Fruit fly (Drosophila melanogaster) whole organism, prepupa: ENCODE measurements around the gene RpL40.

Experiments used
- Blimp-1 ChIP-seq: fragments of 200-800 bp; sonication (Bioruptor generic); optimal IDR thresholded peaks from 3 replicates; lab custom pipeline; 2017; ENCODE audit warnings: missing biosample characterization, missing genetic modification characterization, mild to moderate bottlenecking, moderate library complexity, missing genetic modification reagents
- CG10669 ChIP-seq: fragments of 200-800 bp; sonication (Bioruptor generic); optimal IDR thresholded peaks from 3 replicates; lab custom pipeline; 2018; ENCODE audit warnings: missing biosample characterization, mild to moderate bottlenecking, missing genetic modification characterization, moderate library complexity
- CG11294 ChIP-seq: fragments of 200-800 bp; sonication (Bioruptor generic); IDR thresholded peaks from 2 replicates; pipeline ENCODE4 v1.3.6; 2022; ENCODE audit warnings: missing biosample characterization, missing genetic modification characterization
- CG11762 ChIP-seq: fragments of 200-800 bp; sonication (Bioruptor generic); optimal IDR thresholded peaks from 3 replicates; lab custom pipeline; 2016; ENCODE audit warnings: missing biosample characterization, missing genetic modification characterization; ENCODE audit not compliant: insufficient read depth
- CG11902 ChIP-seq: fragments of 200-800 bp; sonication (Bioruptor generic); optimal IDR thresholded peaks from 3 replicates; lab custom pipeline; 2016; ENCODE audit warnings: missing biosample characterization, missing genetic modification characterization
- CG15336 ChIP-seq: fragments of 200-800 bp; sonication (Bioruptor generic); IDR thresholded peaks from 2 replicates; pipeline ENCODE4 v1.3.6; 2022; ENCODE audit warnings: missing biosample characterization, missing genetic modification characterization
- CG1621 ChIP-seq: fragments of 200-800 bp; sonication (Bioruptor generic); optimal IDR thresholded peaks from 3 replicates; lab custom pipeline; 2018; ENCODE audit warnings: missing biosample characterization, mild to moderate bottlenecking, missing genetic modification characterization
- CG16779 ChIP-seq: fragments of 200-800 bp; sonication (Bioruptor generic); optimal IDR thresholded peaks from 3 replicates; lab custom pipeline; 2017; ENCODE audit warnings: missing biosample characterization, mild to moderate bottlenecking, missing genetic modification characterization
- CG3032 ChIP-seq: fragments of 200-800 bp; optimal IDR thresholded peaks from 2 replicates; lab custom pipeline; 2019; ENCODE audit warnings: missing biosample characterization, mild to moderate bottlenecking, missing genetic modification characterization, moderate library complexity
- CG34406 ChIP-seq: fragments of 200-800 bp; sonication (Bioruptor generic); optimal IDR thresholded peaks from 3 replicates; lab custom pipeline; 2016; ENCODE audit warnings: missing biosample characterization, missing genetic modification characterization
- CG3919 ChIP-seq: fragments of 200-800 bp; sonication (Bioruptor generic); optimal IDR thresholded peaks from 3 replicates; lab custom pipeline; 2016; ENCODE audit warnings: missing biosample characterization, missing genetic modification characterization
- CG6163 ChIP-seq: fragments of 200-800 bp; sonication (Bioruptor generic); IDR thresholded peaks from 3 replicates; pipeline ENCODE4 v1.3.6; 2022; ENCODE audit warnings: missing biosample characterization, missing genetic modification characterization
- CG6276 ChIP-seq: fragments of 200-800 bp; sonication (Bioruptor generic); optimal IDR thresholded peaks from 2 replicates; lab custom pipeline; 2017; ENCODE audit warnings: missing biosample characterization, mild to moderate bottlenecking, missing genetic modification characterization
- CG6792 ChIP-seq: fragments of 200-800 bp; sonication (Bioruptor generic); optimal IDR thresholded peaks from 3 replicates; lab custom pipeline; 2016; ENCODE audit warnings: missing biosample characterization, missing genetic modification characterization
- CG6808 ChIP-seq: fragments of 200-800 bp; sonication (Bioruptor generic); optimal IDR thresholded peaks from 3 replicates; lab custom pipeline; 2017; ENCODE audit warnings: missing biosample characterization, missing genetic modification characterization, mild to moderate bottlenecking, moderate library complexity, missing genetic modification reagents
- CG6854 ChIP-seq: fragments of 200-800 bp; sonication (Bioruptor generic); optimal IDR thresholded peaks from 2 replicates; lab custom pipeline; 2017; ENCODE audit warnings: missing biosample characterization, mild to moderate bottlenecking, missing genetic modification characterization
- CG8119 ChIP-seq: fragments of 200-800 bp; sonication (Bioruptor generic); IDR thresholded peaks from 3 replicates; pipeline ENCODE4 v1.3.6; 2022; ENCODE audit warnings: missing biosample characterization, missing genetic modification characterization
- CG8319 ChIP-seq: fragments of 200-800 bp; sonication (Bioruptor generic); optimal IDR thresholded peaks from 3 replicates; lab custom pipeline; 2016; ENCODE audit warnings: missing biosample characterization, missing genetic modification characterization
- CG9139 ChIP-seq: fragments of 200-800 bp; sonication (Bioruptor generic); optimal IDR thresholded peaks from 3 replicates; lab custom pipeline; 2017; ENCODE audit warnings: missing biosample characterization, mild to moderate bottlenecking, missing genetic modification characterization
- Eip78C ChIP-seq: fragments of 200-800 bp; sonication (Bioruptor generic); peaks from one replicate; lab custom pipeline; 2016; ENCODE audit warnings: missing biosample characterization, missing genetic modification characterization
- Eip93F ChIP-seq: fragments of 200-800 bp; sonication (Bioruptor generic); optimal IDR thresholded peaks from 2 replicates; lab custom pipeline; 2016; ENCODE audit warnings: missing biosample characterization, mild to moderate bottlenecking, missing genetic modification characterization
- Ets96B ChIP-seq: fragments of 200-800 bp; optimal IDR thresholded peaks from 2 replicates; lab custom pipeline; 2019; ENCODE audit warnings: missing biosample characterization, mild to moderate bottlenecking, missing genetic modification characterization, moderate library complexity
- Hr38 ChIP-seq: sonication (Bioruptor generic); optimal IDR thresholded peaks from 2 replicates; lab custom pipeline; 2016; ENCODE audit warnings: missing biosample characterization, missing genetic modification characterization
- Hr39 ChIP-seq: fragments of 200-800 bp; sonication (Bioruptor generic); optimal IDR thresholded peaks from 2 replicates; lab custom pipeline; 2016; ENCODE audit warnings: missing biosample characterization, missing genetic modification characterization
- Lpt ChIP-seq: fragments of 200-800 bp; sonication (Bioruptor generic); optimal IDR thresholded peaks from 3 replicates; lab custom pipeline; 2016; ENCODE audit warnings: missing biosample characterization, missing genetic modification characterization
- Met ChIP-seq: fragments of 200-800 bp; sonication (Bioruptor generic); optimal IDR thresholded peaks from 3 replicates; lab custom pipeline; 2016; ENCODE audit warnings: missing biosample characterization, missing genetic modification characterization
- OdsH ChIP-seq: fragments of 200-800 bp; sonication (Bioruptor generic); optimal IDR thresholded peaks from 3 replicates; lab custom pipeline; 2016; ENCODE audit warnings: missing biosample characterization, missing genetic modification characterization
- Smox ChIP-seq: fragments of 200-800 bp; sonication (Bioruptor generic); optimal IDR thresholded peaks from 3 replicates; lab custom pipeline; 2016; ENCODE audit warnings: missing biosample characterization, missing genetic modification characterization
- Sox102F ChIP-seq: fragments of 200-800 bp; sonication (Bioruptor generic); optimal IDR thresholded peaks from 2 replicates; lab custom pipeline; 2016; ENCODE audit warnings: missing biosample characterization, mild to moderate bottlenecking, missing genetic modification characterization
- Sox14 ChIP-seq: fragments of 200-800 bp; sonication (Bioruptor generic); optimal IDR thresholded peaks from 3 replicates; lab custom pipeline; 2016; ENCODE audit warnings: missing biosample characterization, missing genetic modification characterization
- Sox15 ChIP-seq: fragments of 200-800 bp; sonication (Bioruptor generic); optimal IDR thresholded peaks from 3 replicates; lab custom pipeline; 2016; ENCODE audit warnings: missing biosample characterization, missing genetic modification characterization
- acj6 ChIP-seq: fragments of 200-800 bp; sonication (Bioruptor generic); optimal IDR thresholded peaks from 3 replicates; lab custom pipeline; 2016; ENCODE audit warnings: missing biosample characterization, missing genetic modification characterization
- cyc ChIP-seq: fragments of 200-800 bp; sonication (Bioruptor generic); optimal IDR thresholded peaks from 3 replicates; lab custom pipeline; 2016; ENCODE audit warnings: missing biosample characterization, missing genetic modification characterization
- dac ChIP-seq: fragments of 200-800 bp; sonication (Bioruptor generic); optimal IDR thresholded peaks from 2 replicates; lab custom pipeline; 2017; ENCODE audit warnings: missing biosample characterization, mild to moderate bottlenecking, missing genetic modification characterization
- dsx ChIP-seq: fragments of 200-800 bp; optimal IDR thresholded peaks from 3 replicates; lab custom pipeline; 2019; ENCODE audit warnings: missing biosample characterization, mild to moderate bottlenecking, missing genetic modification characterization, moderate library complexity; ENCODE audit not compliant: poor library complexity, severe bottlenecking
- eg ChIP-seq: fragments of 200-800 bp; sonication (Bioruptor generic); IDR thresholded peaks from 3 replicates; pipeline ENCODE4 v1.3.6; 2022; ENCODE audit warnings: missing biosample characterization, missing genetic modification characterization
- esn ChIP-seq: fragments of 200-800 bp; sonication (Bioruptor generic); optimal IDR thresholded peaks from 2 replicates; lab custom pipeline; 2016; ENCODE audit warnings: missing biosample characterization, mild to moderate bottlenecking, missing genetic modification characterization, moderate library complexity
- fd59A ChIP-seq: fragments of 200-800 bp; sonication (Bioruptor generic); optimal IDR thresholded peaks from 2 replicates; lab custom pipeline; 2017; ENCODE audit warnings: missing biosample characterization, mild to moderate bottlenecking, missing genetic modification characterization, missing genetic modification reagents
- fd85E ChIP-seq: fragments of 200-800 bp; sonication (Bioruptor generic); optimal IDR thresholded peaks from 3 replicates; lab custom pipeline; 2016; ENCODE audit warnings: missing biosample characterization, missing genetic modification characterization
- fkh ChIP-seq: fragments of 200-800 bp; sonication (Bioruptor generic); optimal IDR thresholded peaks from 3 replicates; lab custom pipeline; 2017; ENCODE audit warnings: missing biosample characterization, mild to moderate bottlenecking, missing genetic modification characterization, moderate library complexity
- lz ChIP-seq: fragments of 200-800 bp; sonication (Bioruptor generic); optimal IDR thresholded peaks from 3 replicates; lab custom pipeline; 2016; ENCODE audit warnings: missing biosample characterization, missing genetic modification characterization
- net ChIP-seq: fragments of 200-800 bp; sonication (Bioruptor generic); optimal IDR thresholded peaks from 3 replicates; lab custom pipeline; 2016; ENCODE audit warnings: missing biosample characterization, missing genetic modification characterization
- pdm3 ChIP-seq: fragments of 200-800 bp; sonication (Bioruptor generic); optimal IDR thresholded peaks from 3 replicates; lab custom pipeline; 2016; ENCODE audit warnings: missing biosample characterization, missing genetic modification characterization
- salr ChIP-seq, 2 experiments: fragments of 200-800 bp; sonication (Bioruptor generic); optimal IDR thresholded peaks; 3 replicates each; lab custom pipeline; 2016 to 2018; ENCODE audit warnings: missing biosample characterization in 2 of 2, missing genetic modification characterization in 2 of 2, mild to moderate bottlenecking in 1 of 2
- spab ChIP-seq: fragments of 200-800 bp; sonication (Bioruptor generic); optimal IDR thresholded peaks from 2 replicates; lab custom pipeline; 2017; ENCODE audit warnings: missing biosample characterization, mild to moderate bottlenecking, missing genetic modification characterization, missing genetic modification reagents
- ss ChIP-seq, 2 experiments: fragments of 200-800 bp; sonication (Bioruptor generic); optimal IDR thresholded peaks; 2 replicates in 1 of 2; 3 replicates in 1 of 2; lab custom pipeline; 2017 to 2018; ENCODE audit warnings: mild to moderate bottlenecking in 2 of 2, missing biosample characterization in 2 of 2, missing genetic modification characterization in 2 of 2, moderate library complexity in 1 of 2
- topi ChIP-seq: fragments of 200-800 bp; sonication (Bioruptor generic); optimal IDR thresholded peaks from 3 replicates; lab custom pipeline; 2016; ENCODE audit warnings: missing biosample characterization, missing genetic modification characterization
- vri ChIP-seq: fragments of 200-800 bp; sonication (Bioruptor generic); optimal IDR thresholded peaks from 3 replicates; lab custom pipeline; 2016; ENCODE audit warnings: missing biosample characterization, mild to moderate bottlenecking, missing genetic modification characterization

RpL40 gene

DNA sequence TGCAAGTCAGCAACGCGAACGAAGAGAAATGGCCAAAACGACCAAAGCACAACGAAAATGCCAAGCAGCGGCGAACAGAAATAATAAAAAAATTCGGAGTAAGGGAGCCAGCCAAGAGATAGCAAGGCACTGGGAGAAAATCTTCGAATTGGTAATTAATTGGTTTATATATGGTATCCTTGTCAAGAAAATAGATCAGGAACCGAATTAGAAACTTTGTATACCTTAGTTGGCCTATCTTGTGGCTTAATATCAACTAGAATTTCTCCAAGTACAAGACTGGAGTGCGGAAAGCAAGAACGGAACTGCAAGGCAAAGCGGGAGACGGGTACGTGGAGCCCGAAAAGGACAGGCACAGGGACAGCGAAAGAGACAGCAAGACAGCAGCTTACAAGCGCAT, 47.5 kb upstream of the RpL40 start (continued):
- TF ChIP-seq Met (GFP tag; lab: Kevin White, UChicago): peak; percentile 72
- no peak for TF ChIP-seq Eip93F (GFP tag; lab: Kevin White, UChicago)
- no peak for TF ChIP-seq Lpt (GFP tag; lab: Kevin White, UChicago)
- TF ChIP-seq CG10669: no peak
- peak; percentile 29 for TF ChIP-seq acj6 (GFP tag; lab: Kevin White, UChicago)
- TF ChIP-seq spab (GFP tag; lab: Kevin White, UChicago): no peak
- TF ChIP-seq CG6854 (GFP tag; lab: Kevin White, UChicago): no peak
- TF ChIP-seq cyc (GFP tag; lab: Kevin White, UChicago): peak; percentile 81
- no peak for TF ChIP-seq dac
- TF ChIP-seq CG8319: no peak
- TF ChIP-seq fd85E (GFP tag; lab: Kevin White, UChicago): no peak
- peak; percentile 13 for TF ChIP-seq esn (GFP tag; lab: Kevin White, UChicago)
- TF ChIP-seq CG6808 (GFP tag; lab: Kevin White, UChicago): no peak
- no peak for TF ChIP-seq Ets96B (tag; lab: Kevin White, UChicago)

DNA sequence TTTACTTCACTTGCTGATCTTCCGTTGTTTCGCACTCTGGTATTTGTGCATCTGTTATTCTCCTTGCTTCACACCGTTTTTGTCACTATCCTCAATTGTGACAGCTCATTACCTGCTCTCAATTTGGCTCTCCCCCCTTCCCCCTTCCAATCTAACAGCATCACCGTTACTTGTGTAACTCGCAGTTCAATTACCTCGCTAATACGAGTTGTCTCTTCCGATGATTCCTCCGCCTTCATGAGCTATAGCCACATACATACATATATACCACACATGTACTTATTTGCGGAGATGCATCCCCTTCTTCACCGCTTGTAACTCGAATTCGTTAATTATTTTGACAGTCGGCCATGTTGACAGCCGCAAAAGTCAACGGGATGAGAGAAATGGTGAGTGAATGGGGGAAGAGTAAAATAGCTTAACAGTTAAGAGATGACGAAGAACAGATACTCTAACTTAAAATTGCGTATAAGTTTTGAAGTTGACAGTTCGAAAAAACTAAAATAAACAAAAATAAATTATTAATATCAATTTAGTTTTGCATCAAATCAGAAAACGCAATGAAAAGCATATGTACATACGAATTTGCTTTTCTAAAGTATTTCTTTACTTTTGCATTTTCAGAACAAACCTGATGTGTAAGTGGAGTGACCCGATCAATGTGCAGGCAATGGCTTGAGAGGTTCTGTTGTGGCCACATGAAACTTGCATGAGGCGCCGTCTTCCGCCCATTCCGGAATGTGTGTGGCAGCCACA, 42.1 kb upstream of the RpL40 start:
- TF ChIP-seq lz (GFP tag; lab: Kevin White, UChicago): no peak
- TF ChIP-seq fkh (GFP tag; lab: Kevin White, UChicago): no peak
- TF ChIP-seq CG6808 (GFP tag; lab: Kevin White, UChicago): no peak
- TF ChIP-seq Smox (GFP tag; lab: Kevin White, UChicago): no peak
- no peak for TF ChIP-seq CG3032 (tag; lab: Kevin White, UChicago)
- no peak for TF ChIP-seq Sox15
- TF ChIP-seq CG6276 (GFP tag; lab: Kevin White, UChicago): no peak
- peak; percentile 64; the same call in 1 of the 2 replicates for TF ChIP-seq CG15336 (GFP tag; lab: Robert Waterston, UW)
- no peak for TF ChIP-seq Hr39 (GFP tag; lab: Kevin White, UChicago)
- peak; percentile 49 for TF ChIP-seq CG6792 (GFP tag; lab: Kevin White, UChicago)
- TF ChIP-seq fd59A (GFP tag; lab: Kevin White, UChicago): peak; percentile 12
- peak; percentile 41 for TF ChIP-seq esn (GFP tag; lab: Kevin White, UChicago)
- TF ChIP-seq eg (GFP tag; lab: Robert Waterston, UW): no peak
- no peak for TF ChIP-seq salr (GFP tag; optimal IDR thresholded peaks at IDR 0.05; lab: Kevin White, UChicago)
- TF ChIP-seq CG11294 (GFP tag; lab: Robert Waterston, UW): no peak
- TF ChIP-seq dsx (GFP tag; lab: Kevin White, UChicago): no peak
- no peak for TF ChIP-seq net (GFP tag; lab: Kevin White, UChicago)
- TF ChIP-seq CG6163 (GFP tag; lab: Robert Waterston, UW): no peak
- TF ChIP-seq vri (GFP tag; lab: Kevin White, UChicago): no peak
- no peak for TF ChIP-seq CG8119
- TF ChIP-seq CG1621 (tag; lab: Kevin White, UChicago): no peak
- TF ChIP-seq CG16779 (tag; lab: Kevin White, UChicago): no peak
- TF ChIP-seq spab (GFP tag; lab: Kevin White, UChicago): no peak
- TF ChIP-seq CG11762 (GFP tag; lab: Kevin White, UChicago): no peak
- TF ChIP-seq acj6 (GFP tag; lab: Kevin White, UChicago): peak; percentile 42
- no peak for TF ChIP-seq Hr38
- TF ChIP-seq Lpt (GFP tag; lab: Kevin White, UChicago): no peak
- TF ChIP-seq topi (GFP tag; lab: Kevin White, UChicago): no peak
- TF ChIP-seq ss (GFP tag; optimal IDR thresholded peaks at IDR 0.05; lab: Kevin White, UChicago): no peak
- TF ChIP-seq Sox102F (GFP tag; lab: Kevin White, UChicago): no peak
- TF ChIP-seq dac: no peak
- no peak for TF ChIP-seq Sox14 (GFP tag; lab: Kevin White, UChicago)
- no peak for TF ChIP-seq Eip78C
- TF ChIP-seq CG11902 (GFP tag; lab: Kevin White, UChicago): peak; percentile 7
- peak; percentile 35 for TF ChIP-seq CG34406
- TF ChIP-seq OdsH (GFP tag; lab: Kevin White, UChicago): no peak
- no peak for TF ChIP-seq pdm3 (GFP tag; lab: Kevin White, UChicago)
- TF ChIP-seq CG9139 (GFP tag; lab: Kevin White, UChicago): no peak
- no peak for TF ChIP-seq CG8319
- TF ChIP-seq Blimp-1 (GFP tag; lab: Kevin White, UChicago): no peak
- no peak for TF ChIP-seq Eip93F (GFP tag; lab: Kevin White, UChicago)
- TF ChIP-seq CG3919 (GFP tag; lab: Kevin White, UChicago): no peak
